Fruit fly (Drosophila melanogaster): ENCODE measurements around the gene Ccp84Aa.

DNA sequence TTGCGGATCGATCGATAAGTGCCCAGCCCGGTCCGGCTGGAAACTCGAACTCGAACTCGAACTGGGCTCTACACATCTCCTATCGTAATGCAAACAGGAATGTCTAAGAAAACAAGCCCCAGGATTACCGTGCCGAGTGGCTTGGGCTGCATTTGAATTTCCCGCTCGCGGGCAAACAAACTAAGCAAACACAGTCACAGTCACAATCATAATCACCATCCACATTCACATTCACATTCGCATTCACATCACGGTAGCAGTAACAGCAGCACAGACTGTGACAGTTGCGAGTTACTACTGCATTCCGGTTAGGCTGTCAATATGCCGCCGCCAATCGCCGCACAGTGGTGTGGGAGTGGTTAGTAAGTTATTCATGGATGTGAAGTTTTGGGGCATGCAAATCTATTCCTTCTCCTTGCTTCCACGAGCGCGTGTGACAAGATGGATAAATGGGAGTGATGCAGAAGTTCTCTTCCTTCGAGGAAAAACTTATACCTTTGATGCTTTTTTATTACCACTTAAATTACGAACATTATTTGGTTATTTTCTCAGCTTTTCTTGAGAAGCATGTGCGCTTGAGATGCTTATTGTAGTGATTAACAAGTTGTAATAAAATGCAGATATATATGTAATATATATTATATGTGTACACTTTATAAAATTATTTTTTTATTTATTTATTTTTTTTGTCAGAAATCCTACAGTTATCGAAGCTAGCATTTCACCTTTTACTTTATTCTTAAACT lies 39.3 kb upstream of the Ccp84Aa start:
- no peak for TF ChIP-seq ttk (optimal IDR thresholded peaks at IDR 0.05)
- no peak for TF ChIP-seq insv (optimal IDR thresholded peaks at IDR 0.05)
- no peak for TF ChIP-seq Myc (optimal IDR thresholded peaks at IDR 0.05)
- TF ChIP-seq psq (optimal IDR thresholded peaks at IDR 0.05), result no peak

Data from Kc167 (cell line).